Worm (Caenorhabditis elegans) whole organism, L3 larva: ENCODE data around the gene C06G3.3.

Experiments
- R02D3.7 ChIP-seq: fragments of 150-350 bp; optimal IDR thresholded peaks from 2 replicates; lab custom pipeline; 2014; ENCODE audit warnings: missing biosample characterization, missing genetic modification characterization
- ZK546.5 ChIP-seq: sonication (generic microtip); optimal IDR thresholded peaks from 2 replicates; lab custom pipeline; 2017; ENCODE audit warnings: missing biosample characterization, missing genetic modification characterization
- aly-2 ChIP-seq: fragments of 150-350 bp; optimal IDR thresholded peaks from 2 replicates; lab custom pipeline; 2014; ENCODE audit warnings: missing biosample characterization, missing genetic modification characterization
- ama-1 ChIP-seq: fragments of 150-350 bp; optimal IDR thresholded peaks from 2 replicates; lab custom pipeline; 2018
- ceh-16 ChIP-seq: sonication (generic microtip); optimal IDR thresholded peaks from 2 replicates; lab custom pipeline; 2017; ENCODE audit warnings: missing biosample characterization, missing genetic modification characterization
- ceh-82 ChIP-seq: fragments of 150-350 bp; optimal IDR thresholded peaks from 2 replicates; lab custom pipeline; 2014; ENCODE audit warnings: missing biosample characterization, missing genetic modification characterization
- ceh-9 ChIP-seq: sonication (generic microtip); optimal IDR thresholded peaks from 2 replicates; lab custom pipeline; 2018; ENCODE audit warnings: missing biosample characterization, missing genetic modification characterization
- daf-12 ChIP-seq: fragments of 150-350 bp; optimal IDR thresholded peaks from 2 replicates; lab custom pipeline; 2014; ENCODE audit warnings: missing biosample characterization, missing genetic modification reagents, missing genetic modification characterization
- egl-27 ChIP-seq: sonication (generic microtip); optimal IDR thresholded peaks from 4 replicates; lab custom pipeline; 2017; ENCODE audit warnings: missing biosample characterization, missing genetic modification reagents, missing genetic modification characterization
- egl-5 ChIP-seq: fragments of 150-350 bp; optimal IDR thresholded peaks from 2 replicates; lab custom pipeline; 2017; ENCODE audit warnings: missing biosample characterization, missing genetic modification reagents, missing genetic modification characterization, inconsistent platforms
- elt-1 ChIP-seq: fragments of 150-350 bp; optimal IDR thresholded peaks from 2 replicates; lab custom pipeline; 2014; ENCODE audit warnings: missing biosample characterization, missing genetic modification characterization
- elt-2 ChIP-seq: sonication (generic microtip); optimal IDR thresholded peaks from 2 replicates; lab custom pipeline; 2016; ENCODE audit warnings: missing genetic modification reagents, mild to moderate bottlenecking, missing genetic modification characterization, missing compliant biosample characterization
- elt-3 ChIP-seq, 3 experiments: fragments of 150-350 bp in 1 of 3; sonication (generic microtip) in 2 of 3; optimal IDR thresholded peaks; 2 replicates in 2 of 3; 4 replicates in 1 of 3; lab custom pipeline; 2014 to 2017; ENCODE audit warnings: missing biosample characterization in 3 of 3, missing genetic modification characterization in 3 of 3
- eor-1 ChIP-seq, 2 experiments: fragments of 150-350 bp; optimal IDR thresholded peaks; 2 replicates each; lab custom pipeline; 2014 to 2018; ENCODE audit warnings: missing biosample characterization in 2 of 2, missing genetic modification characterization in 2 of 2
- fkh-10 ChIP-seq: sonication (generic microtip); optimal IDR thresholded peaks from 2 replicates; lab custom pipeline; 2017; ENCODE audit warnings: missing biosample characterization, missing genetic modification reagents, missing genetic modification characterization
- fkh-2 ChIP-seq: fragments of 150-350 bp; optimal IDR thresholded peaks from 2 replicates; lab custom pipeline; 2014; ENCODE audit warnings: missing biosample characterization, missing genetic modification reagents, missing genetic modification characterization
- fos-1 ChIP-seq: fragments of 150-350 bp; optimal IDR thresholded peaks from 2 replicates; lab custom pipeline; 2014; ENCODE audit warnings: missing biosample characterization, missing genetic modification characterization
- hmg-11 ChIP-seq: sonication (generic microtip); optimal IDR thresholded peaks from 2 replicates; lab custom pipeline; 2016; ENCODE audit warnings: missing genetic modification characterization, missing compliant biosample characterization
- jun-1 ChIP-seq: fragments of 150-350 bp; optimal IDR thresholded peaks from 2 replicates; lab custom pipeline; 2014; ENCODE audit warnings: missing biosample characterization, missing genetic modification reagents, missing genetic modification characterization
- lin-15B ChIP-seq: fragments of 150-350 bp; optimal IDR thresholded peaks from 2 replicates; lab custom pipeline; 2014; ENCODE audit warnings: missing biosample characterization, missing genetic modification characterization
- lin-39 ChIP-seq: fragments of 150-350 bp; optimal IDR thresholded peaks from 2 replicates; lab custom pipeline; 2018; ENCODE audit warnings: missing biosample characterization, missing genetic modification reagents, missing genetic modification characterization
- lsy-12 ChIP-seq: sonication (generic microtip); optimal IDR thresholded peaks from 2 replicates; lab custom pipeline; 2016; ENCODE audit warnings: mild to moderate bottlenecking, missing genetic modification characterization, missing compliant biosample characterization
- mdl-1 ChIP-seq: fragments of 150-350 bp; optimal IDR thresholded peaks from 2 replicates; lab custom pipeline; 2014; ENCODE audit warnings: missing biosample characterization, missing genetic modification characterization
- mml-1 ChIP-seq: fragments of 150-350 bp; sonication (generic microtip); optimal IDR thresholded peaks from 3 replicates; lab custom pipeline; 2014; ENCODE audit warnings: missing biosample characterization, missing genetic modification characterization
- nfya-1 ChIP-seq: sonication (generic microtip); optimal IDR thresholded peaks from 2 replicates; lab custom pipeline; 2017; ENCODE audit warnings: missing genetic modification characterization, mild to moderate bottlenecking, missing compliant biosample characterization, antibody characterized with exemption, moderate library complexity; ENCODE audit not compliant: insufficient read depth
- nhr-11 ChIP-seq: fragments of 150-350 bp; optimal IDR thresholded peaks from 2 replicates; lab custom pipeline; 2014; ENCODE audit warnings: missing biosample characterization, missing genetic modification characterization
- nhr-12 ChIP-seq: fragments of 150-350 bp; optimal IDR thresholded peaks from 2 replicates; lab custom pipeline; 2014; ENCODE audit warnings: missing biosample characterization, missing genetic modification characterization
- nhr-23 ChIP-seq: fragments of 150-350 bp; optimal IDR thresholded peaks from 2 replicates; lab custom pipeline; 2014; ENCODE audit warnings: missing biosample characterization, missing genetic modification reagents, missing genetic modification characterization
- nhr-237 ChIP-seq: fragments of 150-350 bp; optimal IDR thresholded peaks from 2 replicates; lab custom pipeline; 2014; ENCODE audit warnings: missing biosample characterization, missing genetic modification characterization
- nhr-25 ChIP-seq: sonication (generic microtip); optimal IDR thresholded peaks from 2 replicates; lab custom pipeline; 2017; ENCODE audit warnings: missing biosample characterization, missing genetic modification characterization
- nhr-28 ChIP-seq: fragments of 150-350 bp; optimal IDR thresholded peaks from 2 replicates; lab custom pipeline; 2014; ENCODE audit warnings: missing biosample characterization, missing genetic modification characterization
- nhr-43 ChIP-seq: sonication (generic microtip); optimal IDR thresholded peaks from 2 replicates; lab custom pipeline; 2016; ENCODE audit warnings: mild to moderate bottlenecking, missing genetic modification characterization, missing compliant biosample characterization; ENCODE audit not compliant: poor library complexity, severe bottlenecking
- nhr-67 ChIP-seq: fragments of 150-350 bp; optimal IDR thresholded peaks from 2 replicates; lab custom pipeline; 2014; ENCODE audit warnings: missing biosample characterization, missing genetic modification characterization
- nhr-77 ChIP-seq: fragments of 150-350 bp; optimal IDR thresholded peaks from 2 replicates; lab custom pipeline; 2014; ENCODE audit warnings: missing biosample characterization, missing genetic modification characterization
- pqm-1 ChIP-seq: fragments of 150-350 bp; optimal IDR thresholded peaks from 2 replicates; lab custom pipeline; 2017; ENCODE audit warnings: missing biosample characterization, missing genetic modification characterization, inconsistent platforms
- sea-2 ChIP-seq: fragments of 150-350 bp; sonication (generic microtip); optimal IDR thresholded peaks from 4 replicates; lab custom pipeline; 2014; ENCODE audit warnings: missing biosample characterization, missing genetic modification reagents, missing genetic modification characterization
- skn-1 ChIP-seq: fragments of 150-350 bp; optimal IDR thresholded peaks from 2 replicates; lab custom pipeline; 2014; ENCODE audit warnings: missing biosample characterization, missing genetic modification characterization
- snpc-4 ChIP-seq: fragments of 150-350 bp; optimal IDR thresholded peaks from 2 replicates; lab custom pipeline; 2014; ENCODE audit warnings: missing biosample characterization, missing genetic modification characterization
- tbx-2 ChIP-seq: sonication (generic microtip); optimal IDR thresholded peaks from 2 replicates; lab custom pipeline; 2016; ENCODE audit warnings: mild to moderate bottlenecking, missing genetic modification characterization, missing compliant biosample characterization
- unc-39 ChIP-seq: sonication (generic microtip); optimal IDR thresholded peaks from 4 replicates; lab custom pipeline; 2017; ENCODE audit warnings: missing biosample characterization, missing genetic modification characterization
- unc-62 ChIP-seq: fragments of 150-350 bp; sonication (generic microtip); optimal IDR thresholded peaks from 4 replicates; lab custom pipeline; 2014; ENCODE audit warnings: missing biosample characterization, missing genetic modification reagents, missing genetic modification characterization
- zag-1 ChIP-seq: fragments of 150-350 bp; optimal IDR thresholded peaks from 2 replicates; lab custom pipeline; 2014; ENCODE audit warnings: missing biosample characterization, missing genetic modification characterization
- ztf-11 ChIP-seq: fragments of 150-350 bp; optimal IDR thresholded peaks from 2 replicates; lab custom pipeline; 2014; ENCODE audit warnings: missing biosample characterization, missing genetic modification characterization
- ztf-4 ChIP-seq: fragments of 150-350 bp; optimal IDR thresholded peaks from 2 replicates; lab custom pipeline; 2014; ENCODE audit warnings: missing biosample characterization, missing genetic modification characterization

Gene C06G3.3

DNA sequence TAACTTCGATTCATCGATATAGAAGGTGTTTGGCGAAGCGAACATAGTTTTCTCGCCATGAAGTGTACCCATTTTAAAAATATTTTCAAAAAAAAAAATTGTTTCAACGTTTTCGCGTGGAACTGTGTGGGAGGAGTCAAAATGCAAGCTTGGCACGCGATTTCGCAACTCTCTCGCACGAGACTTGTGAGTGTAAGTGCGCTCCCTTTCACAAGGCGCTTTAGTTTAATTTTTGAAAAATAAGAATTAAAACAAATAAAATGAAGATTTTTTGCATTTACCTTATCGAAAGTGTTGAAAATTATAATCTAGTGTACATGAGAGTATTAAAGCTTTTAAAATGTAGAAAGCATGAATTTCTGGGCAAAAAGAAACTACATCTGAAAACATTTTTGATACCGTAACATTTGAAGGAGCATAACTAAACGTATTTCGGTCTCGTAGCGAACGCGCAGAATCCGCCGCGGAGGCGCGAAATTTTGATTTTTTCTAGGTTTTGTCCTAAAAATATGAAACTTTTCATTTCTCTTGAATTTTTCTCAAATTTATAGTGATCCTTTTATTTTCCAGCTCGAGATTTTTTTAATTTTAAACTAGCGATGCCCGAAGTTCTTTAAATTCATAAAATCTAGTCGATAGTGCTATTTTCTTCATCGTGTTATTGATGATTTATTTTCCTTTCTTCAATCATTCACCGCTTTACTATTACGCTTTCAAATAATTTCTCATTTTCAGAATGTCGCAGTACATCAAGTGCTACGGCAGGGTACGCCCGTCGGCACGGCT, 3.7 kb downstream of the C06G3.3 start, which contains the start of the genes cogc-2 and klp-18 (continued):
- TF ChIP-seq ztf-4 (tag; lab: Kevin White, UChicago) (no peak), elt-1 (tag; lab: Kevin White, UChicago) (no peak), sea-2 (GFP tag; lab: Kevin White, UChicago) (no peak), elt-2 (tag; lab: Kevin White, UChicago) (peak; percentile 47), ceh-9 (tag; lab: Kevin White, UChicago) (no peak), nhr-25 (peak; percentile 80), zag-1 (tag; lab: Kevin White, UChicago) (no peak), nhr-28 (no peak), nhr-237 (no peak), unc-39 (tag; lab: Kevin White, UChicago) (no peak), ama-1 (lab: Kevin White, UChicago) (no peak), nhr-77 (tag; lab: Kevin White, UChicago) (no peak), fkh-10 (peak; percentile 38), egl-27 (no peak), tbx-2 (tag; lab: Kevin White, UChicago) (peak; percentile 30), nhr-12 (tag; lab: Kevin White, UChicago) (no peak), nhr-67 (no peak), ZK546.5 (tag; lab: Kevin White, UChicago) (no peak), lin-15B (tag; lab: Kevin White, UChicago) (peak; percentile 89), lsy-12 (tag; lab: Kevin White, UChicago) (peak; percentile 68), egl-5 (tag; lab: Kevin White, UChicago) (peak; percentile 79), eor-1 (tag; optimal IDR thresholded peaks at IDR 0.05; lab: Kevin White, UChicago) (no peak)

DNA sequence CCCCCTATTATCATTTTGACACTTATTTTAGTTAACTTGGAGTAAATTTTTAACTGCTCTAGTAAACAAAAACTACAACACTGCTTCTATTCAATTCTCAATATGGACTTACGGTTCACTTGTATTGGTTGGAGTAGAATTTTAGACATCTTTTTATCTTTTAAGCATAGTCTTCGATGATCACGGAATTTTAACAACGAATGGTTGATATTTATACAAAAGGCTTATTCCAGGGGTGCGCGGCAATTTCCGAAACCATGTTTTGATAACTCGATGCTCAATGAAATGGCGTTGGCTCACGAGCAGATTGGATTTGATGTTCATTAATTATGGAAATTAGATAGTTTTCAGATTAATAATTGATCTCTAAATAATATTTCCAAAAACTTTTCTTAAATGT, 7.5 kb downstream of the C06G3.3 start:
- TF ChIP-seq nhr-237 (no peak), nhr-11 (tag; lab: Kevin White, UChicago) (no peak), egl-5 (tag; lab: Kevin White, UChicago) (no peak), R02D3.7 (tag; lab: Kevin White, UChicago) (no peak), lsy-12 (tag; lab: Kevin White, UChicago) (no peak)

DNA sequence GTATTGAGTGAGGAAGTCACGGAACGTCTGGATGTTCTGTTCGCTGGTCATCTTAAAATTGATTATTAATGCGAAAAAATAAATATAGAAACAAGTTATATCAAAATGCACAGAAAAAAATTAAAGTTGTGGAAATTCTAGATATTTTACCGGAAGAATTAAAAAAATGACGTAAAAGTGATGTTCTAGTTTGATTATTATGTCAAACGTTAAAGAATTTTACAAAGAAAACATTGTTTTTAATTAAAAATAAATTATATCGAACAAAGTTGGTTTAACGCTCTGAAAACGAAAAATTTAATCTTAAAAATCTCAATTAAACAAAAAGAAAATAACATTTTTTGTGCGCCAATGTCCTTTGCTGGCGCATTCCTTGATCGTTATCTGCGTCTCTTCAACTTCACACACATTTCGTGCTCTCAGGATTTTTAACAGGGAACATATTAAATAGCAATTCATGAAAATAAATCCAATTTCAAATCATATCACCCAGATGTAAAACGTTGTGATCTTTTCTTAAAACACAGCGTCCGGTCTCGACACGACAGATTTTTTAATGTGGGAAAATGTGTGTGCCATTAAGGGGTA, 8.7 kb downstream of the C06G3.3 start, which contains the start of gene tin-9.1:
TSS of gene tin-9.1 (minus strand) at position 51 of the 588 bp plus-strand sequence.
- no peak for TF ChIP-seq ztf-4 (tag; lab: Kevin White, UChicago)
- no peak for TF ChIP-seq skn-1
- TF ChIP-seq eor-1 (tag; optimal IDR thresholded peaks at IDR 0.05; lab: Kevin White, UChicago): no peak
- no peak for TF ChIP-seq mdl-1 (tag; lab: Kevin White, UChicago)
- TF ChIP-seq daf-12: no peak
- TF ChIP-seq lin-15B (tag; lab: Kevin White, UChicago): peak; percentile 76
- TF ChIP-seq tbx-2 (tag; lab: Kevin White, UChicago): peak; percentile 35
- no peak for TF ChIP-seq ceh-16
- TF ChIP-seq elt-3 (tag; optimal IDR thresholded peaks at IDR 0.05; lab: Kevin White, UChicago): no peak
- TF ChIP-seq fos-1 (tag; lab: Kevin White, UChicago): no peak
- TF ChIP-seq ama-1 (lab: Kevin White, UChicago): no peak
- peak; percentile 84 for TF ChIP-seq nfya-1
- no peak for TF ChIP-seq mml-1
- TF ChIP-seq pqm-1 (tag; lab: Kevin White, UChicago): peak; percentile 11
- TF ChIP-seq nhr-23: peak; percentile 80
- TF ChIP-seq R02D3.7 (tag; lab: Kevin White, UChicago): peak; percentile 2
- TF ChIP-seq egl-27: no peak
- no peak for TF ChIP-seq ztf-11 (tag; lab: Kevin White, UChicago)
- TF ChIP-seq egl-5 (tag; lab: Kevin White, UChicago): no peak
- TF ChIP-seq elt-2 (tag; lab: Kevin White, UChicago): peak; percentile 34
- TF ChIP-seq ZK546.5 (tag; lab: Kevin White, UChicago): no peak
- TF ChIP-seq lin-39 (tag; lab: Kevin White, UChicago): no peak
- no peak for TF ChIP-seq zag-1 (tag; lab: Kevin White, UChicago)
- no peak for TF ChIP-seq nhr-28
- no peak for TF ChIP-seq nhr-77 (tag; lab: Kevin White, UChicago)
- no peak for TF ChIP-seq sea-2 (GFP tag; lab: Kevin White, UChicago)
- TF ChIP-seq fkh-10: no peak
- no peak for TF ChIP-seq nhr-11 (tag; lab: Kevin White, UChicago)
- peak; percentile 19 for TF ChIP-seq elt-1 (tag; lab: Kevin White, UChicago)
- no peak for TF ChIP-seq fkh-2 (tag; lab: Kevin White, UChicago)
- no peak for TF ChIP-seq nhr-67
- peak; percentile 47 for TF ChIP-seq jun-1 (tag; lab: Kevin White, UChicago)
- TF ChIP-seq ceh-9 (tag; lab: Kevin White, UChicago): no peak
- TF ChIP-seq unc-62 (GFP tag; lab: Kevin White, UChicago): no peak
- TF ChIP-seq nhr-12 (tag; lab: Kevin White, UChicago): no peak
- TF ChIP-seq ceh-82 (tag; lab: Kevin White, UChicago): no peak
- TF ChIP-seq hmg-11: peak; percentile 40
- TF ChIP-seq nhr-43: peak; percentile 35
- TF ChIP-seq nhr-237: no peak
- TF ChIP-seq nhr-25: peak; percentile 55
- peak; percentile 88 for TF ChIP-seq snpc-4 (tag; lab: Kevin White, UChicago)
- no peak for TF ChIP-seq unc-39 (tag; lab: Kevin White, UChicago)
- no peak for TF ChIP-seq aly-2 (tag; lab: Kevin White, UChicago)
